Worm (Caenorhabditis elegans) whole organism, L2 larva: ENCODE results near the gene Y82E9BR.6.

Source experiments
- ama-1 ChIP-seq: fragments of 150-350 bp; optimal IDR thresholded peaks from 2 replicates; lab custom pipeline; 2018; ENCODE audit warnings: inconsistent platforms
- lin-39 ChIP-seq: fragments of 150-350 bp; optimal IDR thresholded peaks from 2 replicates; lab custom pipeline; 2014; ENCODE audit warnings: missing biosample characterization, missing genetic modification reagents, missing genetic modification characterization
- nhr-12 ChIP-seq: fragments of 150-350 bp; optimal IDR thresholded peaks from 2 replicates; lab custom pipeline; 2014; ENCODE audit warnings: missing biosample characterization, missing genetic modification characterization

ce11 chrIII:1419146-1419636 is 38.2 kb downstream of the Y82E9BR.6 start, which contains the start of gene Y82E9BR.3:
- TF ChIP-seq ama-1 (lab: Kevin White, UChicago) (no peak), nhr-12 (tag; lab: Kevin White, UChicago) (no peak), lin-39 (tag; lab: Kevin White, UChicago) (no peak)
